Fruit fly (Drosophila melanogaster) whole organism, prepupa: Measurements from ENCODE around the gene thw.

ENCODE experiments used
- CG11762 ChIP-seq: fragments of 200-800 bp; sonication (Bioruptor generic); optimal IDR thresholded peaks from 3 replicates; lab custom pipeline; 2016; ENCODE audit warnings: missing biosample characterization, missing genetic modification characterization; ENCODE audit not compliant: insufficient read depth
- CG3919 ChIP-seq: fragments of 200-800 bp; sonication (Bioruptor generic); optimal IDR thresholded peaks from 3 replicates; lab custom pipeline; 2016; ENCODE audit warnings: missing biosample characterization, missing genetic modification characterization
- cyc ChIP-seq: fragments of 200-800 bp; sonication (Bioruptor generic); optimal IDR thresholded peaks from 3 replicates; lab custom pipeline; 2016; ENCODE audit warnings: missing biosample characterization, missing genetic modification characterization
- svp ChIP-seq: fragments of 200-800 bp; sonication (Bioruptor generic); peaks from one replicate; lab custom pipeline; 2016; ENCODE audit warnings: missing biosample characterization, missing genetic modification characterization

DNA sequence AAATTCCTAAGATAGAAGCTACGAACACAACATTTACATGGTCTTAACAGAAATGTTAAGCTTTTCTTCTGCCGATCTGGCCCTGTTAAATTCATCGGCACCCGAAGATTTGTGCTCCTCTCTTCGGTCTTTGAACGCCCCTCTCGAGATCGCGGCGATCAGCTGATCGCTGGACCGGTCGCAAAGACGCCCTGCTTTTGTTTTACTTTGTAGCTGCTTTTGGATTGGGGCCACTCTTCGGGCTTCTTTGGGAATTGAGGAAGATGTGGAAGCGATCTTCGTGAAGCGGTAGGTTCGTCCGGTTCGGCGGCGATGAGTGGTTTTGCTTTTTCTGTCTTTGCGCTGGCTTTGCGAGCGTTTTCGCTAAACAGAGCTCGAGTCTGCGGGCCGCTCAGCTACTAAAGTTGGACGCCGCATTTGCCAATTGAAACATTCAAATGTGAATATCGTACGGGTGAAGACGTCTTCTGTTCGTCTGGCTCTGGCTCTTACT, at the start of gene thw:
- TF ChIP-seq svp (GFP tag; lab: Kevin White, UChicago) = no peak
- TF ChIP-seq CG11762 (GFP tag; lab: Kevin White, UChicago) = no peak
- TF ChIP-seq cyc (GFP tag; lab: Kevin White, UChicago) = no peak
- no peak for TF ChIP-seq CG3919 (GFP tag; lab: Kevin White, UChicago)
